Fruit fly (Drosophila melanogaster) whole organism, larva: ENCODE results near the gene hd.

Experiments used
- noc ChIP-seq: fragments of 200-800 bp; sonication (Bioruptor generic); optimal IDR thresholded peaks from 3 replicates; lab custom pipeline; 2019; ENCODE audit warnings: missing biosample characterization, mild to moderate bottlenecking, missing genetic modification characterization, moderate library complexity

Gene hd

DNA sequence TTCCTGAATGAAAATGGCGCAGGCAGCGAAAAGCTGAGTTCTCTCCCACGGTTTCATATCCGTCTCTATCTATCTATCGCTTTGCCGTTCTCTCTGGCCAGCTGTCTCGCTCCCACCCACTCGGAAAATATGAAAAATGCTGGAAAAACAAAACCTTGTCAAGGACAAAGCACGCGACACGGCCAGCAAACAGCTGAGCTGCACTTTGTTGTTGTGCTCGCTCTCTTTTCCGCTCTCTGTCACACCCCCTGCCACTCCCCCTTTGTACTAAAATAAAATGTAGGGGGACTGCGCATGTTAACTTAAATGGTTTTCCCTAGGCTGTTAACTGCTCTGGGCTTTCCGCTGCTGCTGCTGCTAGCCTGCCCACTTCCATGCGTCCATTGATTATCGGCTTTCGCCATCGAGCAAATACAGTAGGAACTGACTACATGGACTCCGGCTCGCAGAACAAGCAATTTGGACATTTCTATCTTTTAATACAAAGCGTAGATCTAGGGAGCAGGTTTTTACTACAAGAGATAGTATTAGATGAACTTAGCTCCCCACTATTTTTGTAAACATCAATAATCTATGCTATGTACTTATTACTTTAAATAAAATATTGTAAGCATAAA is 27.9 kb downstream of the hd start:
- no peak for TF ChIP-seq noc (tag; lab: Kevin White, UChicago)

DNA sequence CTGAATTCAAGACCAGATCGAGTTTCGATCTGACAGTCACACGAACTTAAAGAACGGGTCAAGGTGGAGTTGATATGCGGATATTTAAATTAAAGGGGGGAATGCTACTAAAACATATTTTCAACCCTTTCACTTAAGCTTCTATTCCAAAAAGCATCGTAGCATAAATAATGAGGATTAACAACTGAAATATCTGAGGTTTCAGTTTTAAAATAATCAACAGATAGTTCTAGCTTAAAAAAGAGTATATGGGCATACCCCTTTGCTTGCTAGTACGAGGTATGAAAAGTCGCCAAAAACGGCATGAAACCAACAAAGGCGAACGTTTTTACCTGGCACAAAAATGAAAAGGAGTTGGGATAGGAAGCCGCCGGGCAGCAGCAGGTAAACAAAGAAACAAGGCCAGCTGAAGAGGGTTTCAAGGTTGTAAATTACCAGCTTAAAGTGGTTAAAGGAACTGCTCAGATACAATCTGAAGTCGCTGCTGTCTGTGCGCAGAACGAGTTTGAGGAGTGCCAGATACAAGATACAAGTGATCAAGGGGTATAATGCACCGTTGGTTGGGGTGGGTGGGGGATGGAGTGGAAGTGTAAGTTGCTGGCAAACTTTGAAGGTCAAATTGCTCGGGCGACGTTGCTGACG is 42.9 kb downstream of the hd start:
- TF ChIP-seq noc (tag; lab: Kevin White, UChicago) = no peak

DNA sequence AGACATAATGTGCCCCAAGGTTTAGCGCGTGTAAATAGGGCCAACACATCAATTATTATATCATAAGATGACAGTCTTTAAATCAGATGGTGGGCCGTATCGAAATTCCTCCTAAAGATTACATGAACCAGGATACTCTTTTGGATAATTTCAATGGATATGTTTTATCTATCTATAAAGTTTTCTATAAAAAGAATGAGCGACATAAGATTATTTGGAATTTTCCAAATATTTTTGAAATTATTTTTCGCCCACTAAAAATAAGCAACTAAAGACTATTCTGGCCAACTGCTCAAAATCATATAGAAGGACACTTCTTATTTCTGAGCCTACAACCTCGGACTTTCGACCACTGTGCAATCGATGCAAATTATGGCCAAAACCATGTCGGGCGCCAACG is 44.4 kb downstream of the hd start:
- no peak for TF ChIP-seq noc (tag; lab: Kevin White, UChicago)

DNA sequence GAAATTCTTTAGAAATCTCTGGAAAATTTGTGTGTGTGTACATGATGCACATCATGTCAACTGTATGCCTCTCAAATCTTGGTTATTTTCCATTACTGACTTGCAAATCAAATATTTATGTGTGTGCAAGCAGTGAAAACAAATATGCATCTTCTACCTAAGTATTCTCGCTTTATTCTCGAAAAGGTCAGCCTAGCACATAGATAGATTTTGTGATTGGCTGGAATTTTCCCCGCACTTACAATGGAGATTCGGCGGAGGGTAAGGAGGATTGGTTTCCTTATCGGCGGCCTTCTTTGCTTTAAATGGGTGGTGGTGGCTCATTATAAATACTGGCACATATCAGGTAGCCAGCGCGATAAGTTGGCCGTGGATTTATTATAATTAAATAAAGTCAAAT is 46.9 kb downstream of the hd start:
- no peak for TF ChIP-seq noc (tag; lab: Kevin White, UChicago)

DNA sequence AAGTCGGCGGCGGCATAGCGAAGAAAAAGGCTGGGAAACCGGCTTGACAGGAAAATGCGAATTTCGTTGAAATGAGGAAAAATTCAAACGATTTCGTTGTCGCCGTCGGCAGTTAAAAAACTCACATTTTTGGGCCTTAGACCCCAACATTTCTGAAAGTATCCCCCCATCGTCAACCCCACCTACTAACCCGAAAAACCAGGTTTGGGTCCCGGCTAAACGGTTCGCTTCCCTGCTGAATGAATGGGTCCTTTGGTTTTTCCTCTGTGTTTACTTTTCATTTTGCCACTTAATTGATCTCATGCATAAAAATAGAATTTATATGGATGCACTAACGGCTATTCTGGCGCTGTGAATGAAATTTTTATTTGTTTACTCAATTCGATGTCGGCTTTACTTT is 48.6 kb downstream of the hd start:
- TF ChIP-seq noc (tag; lab: Kevin White, UChicago) = no peak

DNA sequence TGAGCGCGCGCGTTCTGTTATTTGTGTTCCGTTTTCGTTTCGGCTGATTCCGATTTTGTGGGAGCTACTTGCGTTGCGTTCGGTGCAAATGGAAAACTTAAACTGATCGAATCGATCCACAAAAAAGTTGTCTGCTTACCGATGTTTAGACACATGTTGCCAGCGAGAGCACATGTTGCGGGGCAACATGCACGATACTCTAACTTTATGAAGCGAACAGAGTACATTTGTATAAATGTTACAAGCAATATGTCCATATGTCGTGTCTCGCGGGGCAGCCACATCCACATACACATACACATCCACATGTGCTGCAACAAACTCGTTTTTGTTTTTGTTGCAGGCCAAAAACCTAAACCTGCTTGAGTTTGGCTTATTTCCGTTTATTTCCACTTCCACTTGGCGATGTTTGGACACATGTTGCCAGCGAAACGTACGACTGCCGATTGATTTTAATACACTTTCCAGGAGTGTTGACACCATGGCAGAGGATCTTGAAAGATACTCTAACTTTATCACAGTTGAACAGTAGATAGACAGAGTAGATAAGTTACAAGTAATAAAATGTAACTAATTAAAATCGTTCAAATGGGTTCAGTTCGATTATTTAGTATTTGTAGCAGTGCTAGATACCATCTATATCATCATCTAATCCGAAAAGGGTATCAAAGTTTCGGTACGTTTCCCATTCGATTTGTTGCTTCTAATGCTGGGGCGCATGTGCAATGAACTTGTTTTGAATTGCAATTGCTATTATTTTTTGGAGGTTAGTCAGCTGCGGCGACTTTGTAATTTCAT is 50.8 kb downstream of the hd start:
- peak; percentile 4 for TF ChIP-seq noc (tag; lab: Kevin White, UChicago)
